Fruit fly (Drosophila melanogaster): ENCODE data around the gene CG43965.
A peak's percentile ranks its signal among the peaks of the same experiment; 100 is the strongest.

- TF ChIP-seq D (optimal IDR thresholded peaks at IDR 0.05) (no peak), D (GFP tag; optimal IDR thresholded peaks at IDR 0.05) (no peak), CG42726 (GFP tag; IDR thresholded peaks at IDR 0.05; ENCODE audit: partially characterized antibody) (no peak), CG32532 (GFP tag; IDR thresholded peaks at IDR 0.05) (peak; percentile 58), Neu2 (GFP tag; optimal IDR thresholded peaks at IDR 0.05; ENCODE audit: borderline replicate concordance) (no peak), ind (GFP tag; optimal IDR thresholded peaks at IDR 0.05) (no peak), Lpt (GFP tag; optimal IDR thresholded peaks at IDR 0.05) (no peak), CG3726 (GFP tag; IDR thresholded peaks at IDR 0.05) (no peak), org-1 (GFP tag; optimal IDR thresholded peaks at IDR 0.05) (no peak), Pdp1 (GFP tag; optimal IDR thresholded peaks at IDR 0.05) (no peak)
These were observed 31.7 kb downstream of the CG43965 start for dm6 chr3L:8693558-8694502.
